Worm (Caenorhabditis elegans) whole organism, L1 larva: ENCODE data around the gene glb-11.

Experiments used
- C16A3.4 ChIP-seq: fragments of 150-350 bp; optimal IDR thresholded peaks from 2 replicates; lab custom pipeline; 2014; ENCODE audit warnings: missing biosample characterization, missing genetic modification characterization
- C34B4.2 ChIP-seq: sonication (generic microtip); optimal IDR thresholded peaks from 2 replicates; lab custom pipeline; 2017; ENCODE audit warnings: mild to moderate bottlenecking, missing genetic modification characterization, missing compliant biosample characterization
- Y116A8C.19 ChIP-seq: sonication (generic microtip); optimal IDR thresholded peaks from 2 replicates; lab custom pipeline; 2016; ENCODE audit warnings: missing compliant biosample characterization, missing genetic modification characterization, borderline replicate concordance
- alr-1 ChIP-seq: fragments of 200-800 bp; sonication (Bioruptor generic); optimal IDR thresholded peaks from 2 replicates; lab custom pipeline; 2018; ENCODE audit warnings: borderline replicate concordance, mild to moderate bottlenecking, missing genetic modification characterization, missing compliant biosample characterization
- aly-2 ChIP-seq: fragments of 150-350 bp; optimal IDR thresholded peaks from 2 replicates; lab custom pipeline; 2014; ENCODE audit warnings: missing biosample characterization, missing genetic modification characterization
- ama-1 ChIP-seq: fragments of 150-350 bp; optimal IDR thresholded peaks from 2 replicates; lab custom pipeline; 2014
- ceh-8 ChIP-seq: fragments of 200-800 bp; sonication (Bioruptor generic); optimal IDR thresholded peaks from 2 replicates; lab custom pipeline; 2018; ENCODE audit warnings: mild to moderate bottlenecking, missing genetic modification characterization, moderate library complexity, missing compliant biosample characterization
- ceh-82 ChIP-seq, 3 experiments: fragments of 150-350 bp in 1 of 3; sonication (generic microtip) in 2 of 3; optimal IDR thresholded peaks; 2 replicates each; lab custom pipeline; 2014 to 2017; ENCODE audit warnings: missing biosample characterization in 3 of 3, missing genetic modification characterization in 3 of 3
- ceh-88 ChIP-seq: fragments of 200-800 bp; sonication (Bioruptor generic); IDR thresholded peaks from 2 replicates; pipeline ENCODE4 v1.3.6; 2022; ENCODE audit warnings: missing genetic modification characterization, missing compliant biosample characterization
- ces-1 ChIP-seq: fragments of 150-350 bp; optimal IDR thresholded peaks from 2 replicates; lab custom pipeline; 2014; ENCODE audit warnings: missing biosample characterization, missing genetic modification reagents, missing genetic modification characterization
- dpl-1 ChIP-seq, 3 experiments: fragments of 150-350 bp in 2 of 3; sonication (generic microtip) in 1 of 3; optimal IDR thresholded peaks; 2 replicates each; lab custom pipeline; 2014 to 2017; ENCODE audit warnings: missing biosample characterization in 3 of 3, missing genetic modification characterization in 3 of 3, missing genetic modification reagents in 3 of 3
- efl-1 ChIP-seq, 4 experiments: fragments of 150-350 bp; optimal IDR thresholded peaks in 3 of 4; peaks in 1 of 4; 1 replicate in 1 of 4; 2 replicates in 3 of 4; lab custom pipeline; 2014; ENCODE audit warnings: missing biosample characterization in 2 of 4, missing genetic modification characterization in 2 of 4, missing genetic modification reagents in 2 of 4
- ets-5 ChIP-seq: fragments of 200-800 bp; sonication (Bioruptor generic); IDR thresholded peaks from 2 replicates; pipeline ENCODE4 v1.3.6; 2022; ENCODE audit warnings: missing genetic modification characterization, missing compliant biosample characterization
- fkh-10 ChIP-seq: sonication (generic microtip); optimal IDR thresholded peaks from 2 replicates; lab custom pipeline; 2017; ENCODE audit warnings: missing biosample characterization, missing genetic modification reagents, missing genetic modification characterization
- fkh-4 ChIP-seq: sonication (generic microtip); optimal IDR thresholded peaks from 2 replicates; lab custom pipeline; 2016; ENCODE audit warnings: missing compliant biosample characterization, missing genetic modification characterization, borderline replicate concordance
- grh-1 ChIP-seq: fragments of 200-800 bp; sonication (Bioruptor generic); IDR thresholded peaks from 2 replicates; pipeline ENCODE4 v1.3.6; 2022; ENCODE audit warnings: missing genetic modification reagents, missing genetic modification characterization, missing compliant biosample characterization
- lin-13 ChIP-seq: fragments of 150-350 bp; optimal IDR thresholded peaks from 2 replicates; lab custom pipeline; 2014; ENCODE audit warnings: missing biosample characterization, missing genetic modification reagents, missing genetic modification characterization
- lin-14 ChIP-seq: fragments of 200-800 bp; sonication (Bioruptor generic); optimal IDR thresholded peaks from 2 replicates; lab custom pipeline; 2018; ENCODE audit warnings: mild to moderate bottlenecking, missing genetic modification characterization, moderate library complexity, missing compliant biosample characterization
- lin-35 ChIP-seq, 2 experiments: fragments of 150-350 bp; optimal IDR thresholded peaks; 2 replicates each; lab custom pipeline; 2014; ENCODE audit warnings: missing biosample characterization in 2 of 2, missing genetic modification characterization in 2 of 2, missing genetic modification reagents in 2 of 2
- lin-39 ChIP-seq: fragments of 150-350 bp; optimal IDR thresholded peaks from 2 replicates; lab custom pipeline; 2014; ENCODE audit warnings: missing biosample characterization, missing genetic modification reagents, missing genetic modification characterization
- lir-3 ChIP-seq: sonication (generic microtip); optimal IDR thresholded peaks from 2 replicates; lab custom pipeline; 2016; ENCODE audit warnings: mild to moderate bottlenecking, missing genetic modification characterization, moderate library complexity, missing compliant biosample characterization; ENCODE audit not compliant: poor library complexity
- lsy-2 ChIP-seq, 2 experiments: fragments of 150-350 bp; optimal IDR thresholded peaks; 2 replicates each; lab custom pipeline; 2014; ENCODE audit warnings: missing biosample characterization in 2 of 2, missing genetic modification characterization in 2 of 2
- mab-9 ChIP-seq: fragments of 200-800 bp; sonication (Bioruptor generic); IDR thresholded peaks from 2 replicates; pipeline ENCODE4 v1.3.6; 2022; ENCODE audit warnings: missing genetic modification reagents, missing genetic modification characterization, missing compliant biosample characterization
- mdl-1 ChIP-seq, 2 experiments: fragments of 150-350 bp; optimal IDR thresholded peaks; 2 replicates each; lab custom pipeline; 2014 to 2017; ENCODE audit warnings: missing biosample characterization in 2 of 2, missing genetic modification characterization in 2 of 2, inconsistent platforms in 1 of 2
- mef-2 ChIP-seq: fragments of 150-350 bp; optimal IDR thresholded peaks from 2 replicates; lab custom pipeline; 2014; ENCODE audit warnings: missing biosample characterization, missing genetic modification characterization
- nhr-11 ChIP-seq: fragments of 150-350 bp; optimal IDR thresholded peaks from 2 replicates; lab custom pipeline; 2014; ENCODE audit warnings: missing biosample characterization, missing genetic modification characterization
- nhr-12 ChIP-seq: sonication (generic microtip); optimal IDR thresholded peaks from 2 replicates; lab custom pipeline; 2017; ENCODE audit warnings: missing biosample characterization, missing genetic modification characterization
- nhr-28 ChIP-seq: fragments of 150-350 bp; optimal IDR thresholded peaks from 2 replicates; lab custom pipeline; 2014; ENCODE audit warnings: missing biosample characterization, missing genetic modification characterization
- nhr-71 ChIP-seq: sonication (generic microtip); optimal IDR thresholded peaks from 2 replicates; lab custom pipeline; 2016; ENCODE audit warnings: mild to moderate bottlenecking, missing genetic modification characterization, moderate library complexity, missing compliant biosample characterization
- nhr-76 ChIP-seq: sonication (generic microtip); optimal IDR thresholded peaks from 2 replicates; lab custom pipeline; 2017; ENCODE audit warnings: missing biosample characterization, missing genetic modification characterization
- nhr-85 ChIP-seq: sonication (generic microtip); peaks from one replicate; lab custom pipeline; 2016; ENCODE audit warnings: missing genetic modification characterization, inconsistent platforms, missing compliant biosample characterization
- nhr-90 ChIP-seq: sonication (generic microtip); optimal IDR thresholded peaks from 2 replicates; lab custom pipeline; 2016; ENCODE audit warnings: mild to moderate bottlenecking, missing genetic modification characterization, missing compliant biosample characterization; ENCODE audit not compliant: poor library complexity
- pag-3 ChIP-seq: sonication (generic microtip); optimal IDR thresholded peaks from 2 replicates; lab custom pipeline; 2017; ENCODE audit warnings: missing genetic modification characterization, mild to moderate bottlenecking, missing compliant biosample characterization, antibody characterized with exemption, borderline replicate concordance; ENCODE audit not compliant: insufficient read depth
- rnt-1 ChIP-seq: sonication (generic microtip); optimal IDR thresholded peaks from 2 replicates; lab custom pipeline; 2016; ENCODE audit warnings: mild to moderate bottlenecking, missing genetic modification characterization, moderate library complexity, missing compliant biosample characterization
- sptf-1 ChIP-seq: fragments of 150-350 bp; optimal IDR thresholded peaks from 2 replicates; lab custom pipeline; 2014; ENCODE audit warnings: missing biosample characterization, missing genetic modification characterization
- tlp-1 ChIP-seq: fragments of 150-350 bp; optimal IDR thresholded peaks from 2 replicates; lab custom pipeline; 2014; ENCODE audit warnings: missing biosample characterization, missing genetic modification characterization
- unc-130 ChIP-seq: fragments of 150-350 bp; optimal IDR thresholded peaks from 2 replicates; lab custom pipeline; 2017; ENCODE audit warnings: missing biosample characterization, missing genetic modification characterization, inconsistent platforms
- unc-30 ChIP-seq: sonication (generic microtip); optimal IDR thresholded peaks from 2 replicates; lab custom pipeline; 2017; ENCODE audit warnings: missing biosample characterization, missing genetic modification characterization
- vab-15 ChIP-seq: sonication (generic microtip); optimal IDR thresholded peaks from 2 replicates; lab custom pipeline; 2017; ENCODE audit warnings: missing genotype, mild to moderate bottlenecking, missing genetic modification characterization, missing compliant biosample characterization
- zip-4 ChIP-seq: fragments of 200-800 bp; sonication (Bioruptor generic); optimal IDR thresholded peaks from 2 replicates; lab custom pipeline; 2018; ENCODE audit warnings: mild to moderate bottlenecking, missing genetic modification characterization, moderate library complexity, missing compliant biosample characterization
- ztf-11 ChIP-seq, 2 experiments: sonication (generic microtip); optimal IDR thresholded peaks; 2 replicates each; lab custom pipeline; 2016 to 2017; ENCODE audit warnings: missing genetic modification characterization in 2 of 2, missing biosample characterization in 1 of 2, missing compliant biosample characterization in 1 of 2
- ztf-4 ChIP-seq: fragments of 150-350 bp; optimal IDR thresholded peaks from 2 replicates; lab custom pipeline; 2014; ENCODE audit warnings: missing biosample characterization, missing genetic modification characterization

Gene glb-11

DNA sequence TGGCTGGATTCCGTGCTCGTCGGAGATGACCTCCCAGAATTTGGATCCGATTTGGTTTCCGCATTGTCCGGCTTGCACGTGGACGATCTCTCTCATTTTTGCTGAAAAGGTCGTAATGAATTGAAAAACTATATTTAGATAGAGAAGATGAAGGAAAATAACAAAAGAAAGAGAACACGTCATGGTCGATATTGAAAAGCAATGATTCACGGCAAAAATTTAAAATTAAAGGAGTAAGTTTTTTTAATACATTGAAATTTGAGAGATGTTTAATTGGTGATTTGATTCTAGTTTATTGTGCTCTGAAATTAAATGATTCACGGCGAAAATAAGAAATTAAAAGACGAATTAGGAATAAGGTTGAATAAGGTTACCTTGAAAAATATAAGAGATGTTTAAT lies 25.5 kb upstream of the glb-11 start, which contains the start of gene tbb-2:
Gene tbb-2 (minus strand): TSS at position 101 of the 400 bp plus-strand sequence.
- TF ChIP-seq lin-14 (no peak), nhr-85 (tag; lab: Kevin White, UChicago) (peak; percentile 51), efl-1 (optimal IDR thresholded peaks at IDR 0.05; lab: Kevin White, UChicago) (no peak), efl-1 (GFP tag; optimal IDR thresholded peaks at IDR 0.05 in 1 of 2; lab: Kevin White, UChicago) (peak in 1 of 2 experiments; percentile 46)
- TF ChIP-seq, all 84 proteins: peak for 2

DNA sequence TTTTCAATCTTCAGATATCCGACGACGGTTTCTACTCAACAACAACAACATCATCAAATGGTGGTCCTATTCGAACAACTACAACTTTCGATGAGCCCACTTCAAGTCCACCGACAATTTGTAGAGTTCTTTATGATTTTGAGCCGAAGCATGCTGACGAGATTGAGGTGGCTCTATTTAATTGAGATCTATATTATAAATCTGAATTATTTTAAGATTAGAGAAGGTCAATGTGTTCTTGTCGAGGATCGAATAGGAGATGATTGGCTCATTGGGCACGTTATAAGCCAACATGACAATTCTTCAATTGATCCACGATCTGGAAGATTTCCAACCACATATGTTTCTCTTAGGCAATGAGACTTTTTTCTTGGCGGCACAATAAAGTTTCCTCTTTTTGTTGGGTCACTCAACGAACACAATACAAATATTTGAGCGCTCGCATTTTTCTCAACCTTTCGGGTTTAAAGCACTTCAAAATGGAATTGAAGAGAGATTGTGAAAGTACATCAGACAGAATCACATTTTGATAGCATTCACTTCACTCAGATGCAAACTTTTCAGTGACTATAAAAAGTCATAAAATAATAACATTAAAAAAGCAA lies 23.5 kb upstream of the glb-11 start:
- peak; percentile 11 to 23 for TF ChIP-seq lsy-2 (tag; optimal IDR thresholded peaks at IDR 0.05; lab: Kevin White, UChicago)
- no peak for TF ChIP-seq nhr-11 (tag; lab: Kevin White, UChicago)
- peak; percentile 28; the same call in 1 of the 2 replicates for TF ChIP-seq grh-1
- TF ChIP-seq aly-2: peak; percentile 88
- TF ChIP-seq C16A3.4 (tag; lab: Kevin White, UChicago): no peak
- peak; percentile 52 for TF ChIP-seq ztf-4
- no peak for TF ChIP-seq efl-1 (optimal IDR thresholded peaks at IDR 0.05; lab: Kevin White, UChicago)
- peak in 1 of 2 experiments; percentile 92 for TF ChIP-seq efl-1 (GFP tag; optimal IDR thresholded peaks at IDR 0.05 in 1 of 2; lab: Kevin White, UChicago)
- peak; percentile 1 for TF ChIP-seq nhr-71 (tag; lab: Kevin White, UChicago)
- TF ChIP-seq mdl-1 (tag; optimal IDR thresholded peaks at IDR 0.05; lab: Kevin White, UChicago): no peak
- TF ChIP-seq dpl-1 (GFP tag; optimal IDR thresholded peaks at IDR 0.05; lab: Kevin White, UChicago): peak in 1 of 3 experiments; percentile 38
- TF ChIP-seq nhr-85 (tag; lab: Kevin White, UChicago): peak; percentile 63
- no peak for TF ChIP-seq ets-5 (GFP tag; lab: Robert Waterston, UW)
- peak; percentile 17 for TF ChIP-seq nhr-90 (tag; lab: Kevin White, UChicago)
- TF ChIP-seq Y116A8C.19 (tag; lab: Kevin White, UChicago): no peak
- no peak for TF ChIP-seq C34B4.2 (tag; lab: Kevin White, UChicago)
- TF ChIP-seq tlp-1: peak; percentile 89
- peak; percentile 20 for TF ChIP-seq lin-14

DNA sequence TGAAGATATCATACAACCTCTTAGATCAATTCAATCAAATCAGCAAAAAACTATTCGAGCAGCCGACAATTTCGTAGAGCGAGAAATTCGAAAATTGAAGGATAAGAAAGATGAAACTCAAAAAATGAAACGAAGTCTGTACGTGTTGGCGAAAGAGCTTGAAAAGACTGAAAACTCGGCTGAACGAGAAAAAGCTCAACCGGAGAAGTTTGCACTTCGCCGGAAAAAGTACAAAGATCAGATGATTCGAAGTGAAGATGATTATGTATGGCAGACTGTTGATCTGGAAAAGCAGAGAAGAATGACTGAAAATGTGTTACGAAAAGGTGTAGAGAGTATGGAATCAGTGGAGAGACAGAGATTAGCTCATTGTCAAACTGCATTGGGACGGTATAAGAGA lies 21.1 kb upstream of the glb-11 start:
- TF ChIP-seq nhr-28: no peak
- no peak for TF ChIP-seq fkh-10 (GFP tag; lab: Kevin White, UChicago)
- TF ChIP-seq efl-1 (optimal IDR thresholded peaks at IDR 0.05; lab: Kevin White, UChicago): no peak
- TF ChIP-seq efl-1 (GFP tag; optimal IDR thresholded peaks at IDR 0.05 in 1 of 2; lab: Kevin White, UChicago): no peak
- TF ChIP-seq ceh-82 (tag; optimal IDR thresholded peaks at IDR 0.05; lab: Kevin White, UChicago): no peak
- TF ChIP-seq sptf-1 (tag; lab: Kevin White, UChicago): no peak
- TF ChIP-seq ama-1: no peak
- no peak for TF ChIP-seq lin-39 (tag; lab: Kevin White, UChicago)
- TF ChIP-seq alr-1 (tag; lab: Kevin White, UChicago): no peak
- no peak for TF ChIP-seq fkh-4 (tag; lab: Kevin White, UChicago)
- no peak for TF ChIP-seq lir-3 (tag; lab: Kevin White, UChicago)
- no peak for TF ChIP-seq nhr-76 (tag; lab: Kevin White, UChicago)

- no peak for TF ChIP-seq vab-15 (tag; lab: Kevin White, UChicago)
- TF ChIP-seq unc-130 (tag; lab: Kevin White, UChicago): no peak
- no peak for TF ChIP-seq aly-2
- no peak for TF ChIP-seq lsy-2 (tag; optimal IDR thresholded peaks at IDR 0.05; lab: Kevin White, UChicago)
- no peak for TF ChIP-seq ceh-88
- no peak for TF ChIP-seq lin-13 (GFP tag; lab: Kevin White, UChicago)
- no peak for TF ChIP-seq ceh-8
- no peak for TF ChIP-seq mab-9 (GFP tag; lab: Robert Waterston, UW)
- TF ChIP-seq ztf-11 (tag; optimal IDR thresholded peaks at IDR 0.05; lab: Kevin White, UChicago): no peak
- no peak for TF ChIP-seq unc-30 (tag; lab: Kevin White, UChicago)
- TF ChIP-seq rnt-1 (tag; lab: Kevin White, UChicago): no peak
- TF ChIP-seq lin-35 (GFP tag; optimal IDR thresholded peaks at IDR 0.05; lab: Kevin White, UChicago): no peak
- no peak for TF ChIP-seq zip-4 (GFP tag; lab: Kevin White, UChicago)
- no peak for TF ChIP-seq mef-2 (tag; lab: Kevin White, UChicago)
- TF ChIP-seq nhr-12 (tag; lab: Kevin White, UChicago): no peak
- no peak for TF ChIP-seq lir-3 (tag; lab: Kevin White, UChicago)
- TF ChIP-seq ces-1 (GFP tag; lab: Kevin White, UChicago): no peak
- no peak for TF ChIP-seq ets-5 (GFP tag; lab: Robert Waterston, UW)
- no peak for TF ChIP-seq pag-3 (tag; lab: Kevin White, UChicago)
These were observed 20.0 kb upstream of the glb-11 start, which contains the start of gene C36E8.4 for ce11 chrIII:4012036-4012435. TSS of gene C36E8.4 (plus strand) at chrIII:4012336.
